Worm (Caenorhabditis elegans): Measurements from ENCODE around the gene K09F6.13.
"Not testable (repeated sequence)": the region's sequence is repeated elsewhere in the genome, so short reads cannot be mapped to it uniquely, and the experiment has no call there.

- TF ChIP-seq dao-5, him-1 (tag; optimal IDR thresholded peaks at IDR 0.05): not testable (repeated sequence)
Observed at ce11 chrII:2254861-2255260, 34.1 kb upstream of the K09F6.13 start, which contains the start of gene K09F6.3.

Measured in whole organism, L4/young adult.